Worm (Caenorhabditis elegans) whole organism, midembryonic: ENCODE results near the gene isp-1.

ENCODE experiments used
- T22C8.4 ChIP-seq: fragments of 200-800 bp; sonication (Bioruptor generic); IDR thresholded peaks from 2 replicates; pipeline ENCODE4 v1.3.6; 2022; ENCODE audit warnings: missing genetic modification characterization, missing compliant biosample characterization
- flt-1 ChIP-seq: fragments of 200-800 bp; sonication (Bioruptor generic); IDR thresholded peaks from 2 replicates; pipeline ENCODE4 v1.3.6; 2022; ENCODE audit warnings: missing genetic modification characterization, missing compliant biosample characterization
- klf-2 ChIP-seq: fragments of 200-800 bp; sonication (Bioruptor generic); conservative IDR thresholded peaks from 2 replicates; pipeline ENCODE4 v1.3.6; 2022; ENCODE audit warnings: missing genetic modification reagents, missing genetic modification characterization, missing compliant biosample characterization
- med-1 ChIP-seq: sonication (generic microtip); optimal IDR thresholded peaks from 2 replicates; lab custom pipeline; 2017; ENCODE audit warnings: missing genetic modification characterization, mild to moderate bottlenecking, missing compliant biosample characterization, antibody characterized with exemption, missing genetic modification reagents; ENCODE audit not compliant: insufficient read depth
- tab-1 ChIP-seq: fragments of 200-800 bp; sonication (Bioruptor generic); IDR thresholded peaks from 2 replicates; pipeline ENCODE4 v1.3.6; 2022; ENCODE audit warnings: missing genetic modification characterization, missing compliant biosample characterization
- ztf-23 ChIP-seq: fragments of 200-800 bp; sonication (Bioruptor generic); IDR thresholded peaks from 2 replicates; pipeline ENCODE4 v1.3.6; 2022; ENCODE audit warnings: missing genetic modification reagents, missing genetic modification characterization, missing compliant biosample characterization

DNA sequence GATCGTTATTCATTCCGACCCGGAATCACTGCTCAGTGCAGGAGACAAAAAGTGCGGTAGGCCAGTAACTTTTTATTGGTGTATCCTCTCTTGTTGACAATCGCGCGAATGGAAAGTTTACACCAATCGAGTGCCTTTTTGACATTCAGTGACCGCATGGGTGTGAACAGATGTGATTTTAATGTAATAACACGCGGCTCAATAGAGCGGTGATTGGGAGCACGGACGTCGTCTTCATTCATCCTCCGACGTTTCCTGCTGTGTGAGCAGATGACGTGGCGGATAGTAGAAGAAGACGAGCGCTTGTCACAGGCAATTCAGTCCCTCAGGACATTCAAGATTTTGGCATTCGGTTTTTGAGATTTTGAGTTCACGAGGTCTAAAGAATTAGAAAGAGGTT lies 46.7 kb upstream of the isp-1 start:
- no peak for TF ChIP-seq tab-1 (GFP tag; lab: Robert Waterston, UW)
- TF ChIP-seq klf-2 (GFP tag; lab: Robert Waterston, UW): no peak
- TF ChIP-seq med-1 (GFP tag; lab: Kevin White, UChicago): no peak
- TF ChIP-seq T22C8.4 (GFP tag; lab: Robert Waterston, UW): no peak
- TF ChIP-seq flt-1: no peak
- TF ChIP-seq ztf-23: no peak
